Worm (Caenorhabditis elegans) whole organism, L3 larva: ENCODE results near the gene mpz-3.

Source experiments
- ama-1 ChIP-seq: fragments of 150-350 bp; optimal IDR thresholded peaks from 2 replicates; lab custom pipeline; 2018
- ceh-9 ChIP-seq: sonication (generic microtip); optimal IDR thresholded peaks from 2 replicates; lab custom pipeline; 2018; ENCODE audit warnings: missing biosample characterization, missing genetic modification characterization
- egl-27 ChIP-seq: sonication (generic microtip); optimal IDR thresholded peaks from 4 replicates; lab custom pipeline; 2017; ENCODE audit warnings: missing biosample characterization, missing genetic modification reagents, missing genetic modification characterization
- jun-1 ChIP-seq: fragments of 150-350 bp; optimal IDR thresholded peaks from 2 replicates; lab custom pipeline; 2014; ENCODE audit warnings: missing biosample characterization, missing genetic modification reagents, missing genetic modification characterization
- lin-39 ChIP-seq: fragments of 150-350 bp; optimal IDR thresholded peaks from 2 replicates; lab custom pipeline; 2018; ENCODE audit warnings: missing biosample characterization, missing genetic modification reagents, missing genetic modification characterization
- nfya-1 ChIP-seq: sonication (generic microtip); optimal IDR thresholded peaks from 2 replicates; lab custom pipeline; 2017; ENCODE audit warnings: missing genetic modification characterization, mild to moderate bottlenecking, missing compliant biosample characterization, antibody characterized with exemption, moderate library complexity; ENCODE audit not compliant: insufficient read depth
- nhr-12 ChIP-seq: fragments of 150-350 bp; optimal IDR thresholded peaks from 2 replicates; lab custom pipeline; 2014; ENCODE audit warnings: missing biosample characterization, missing genetic modification characterization
- nhr-25 ChIP-seq: sonication (generic microtip); optimal IDR thresholded peaks from 2 replicates; lab custom pipeline; 2017; ENCODE audit warnings: missing biosample characterization, missing genetic modification characterization
- nhr-67 ChIP-seq: fragments of 150-350 bp; optimal IDR thresholded peaks from 2 replicates; lab custom pipeline; 2014; ENCODE audit warnings: missing biosample characterization, missing genetic modification characterization
- sea-2 ChIP-seq: fragments of 150-350 bp; sonication (generic microtip); optimal IDR thresholded peaks from 4 replicates; lab custom pipeline; 2014; ENCODE audit warnings: missing biosample characterization, missing genetic modification reagents, missing genetic modification characterization
- tbx-2 ChIP-seq: sonication (generic microtip); optimal IDR thresholded peaks from 2 replicates; lab custom pipeline; 2016; ENCODE audit warnings: mild to moderate bottlenecking, missing genetic modification characterization, missing compliant biosample characterization
- unc-62 ChIP-seq: fragments of 150-350 bp; sonication (generic microtip); optimal IDR thresholded peaks from 4 replicates; lab custom pipeline; 2014; ENCODE audit warnings: missing biosample characterization, missing genetic modification reagents, missing genetic modification characterization
- zag-1 ChIP-seq: fragments of 150-350 bp; optimal IDR thresholded peaks from 2 replicates; lab custom pipeline; 2014; ENCODE audit warnings: missing biosample characterization, missing genetic modification characterization

DNA sequence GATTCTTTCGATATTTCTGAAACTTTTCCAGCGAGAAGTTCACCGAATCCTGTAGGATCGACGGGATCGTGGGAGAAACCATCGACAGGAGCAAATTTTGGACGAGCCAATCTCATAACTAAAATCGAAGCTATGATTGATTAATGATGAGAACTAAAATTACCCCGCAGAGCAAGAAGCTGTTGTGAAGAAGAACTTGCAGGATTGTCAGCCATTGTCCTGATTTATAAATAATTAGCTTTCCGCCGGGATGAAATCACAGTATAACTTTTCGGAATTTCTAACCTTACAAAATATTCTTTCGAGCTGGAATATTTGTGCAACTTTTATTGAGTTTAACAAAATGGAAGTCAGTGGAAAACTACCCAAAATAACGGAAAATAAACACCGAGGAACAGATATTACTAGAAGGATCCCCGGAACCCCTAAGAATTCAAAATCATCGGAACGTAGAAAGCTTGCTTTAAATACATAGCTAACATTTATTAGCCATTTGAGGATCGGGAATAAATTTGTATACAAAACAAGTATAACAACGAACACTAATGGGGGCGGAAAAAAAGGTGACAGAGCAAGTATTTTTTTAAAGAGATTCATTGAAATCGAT is 22.2 kb upstream of the mpz-3 start, which contains the start of gene C56C10.7:
- TF ChIP-seq unc-62 (GFP tag; lab: Kevin White, UChicago) (no peak), egl-27 (tag; lab: Kevin White, UChicago) (no peak), sea-2 (GFP tag; lab: Kevin White, UChicago) (no peak), nhr-25 (peak; percentile 26), nhr-67 (tag; lab: Kevin White, UChicago) (no peak), tbx-2 (no peak), zag-1 (no peak), lin-39 (tag; lab: Kevin White, UChicago) (no peak), ceh-9 (tag; lab: Kevin White, UChicago) (no peak), nhr-12 (tag; lab: Kevin White, UChicago) (no peak), jun-1 (tag; lab: Kevin White, UChicago) (no peak), nfya-1 (tag; lab: Kevin White, UChicago) (no peak), ama-1 (lab: Kevin White, UChicago) (no peak)
